Worm (Caenorhabditis elegans): ENCODE data around the gene T23F11.6.

Gene T23F11.6

ce11 chrIII:4649363-4649768, 1.6 kb upstream of the T23F11.6 start:
- TF ChIP-seq ceh-13 (GFP tag; optimal IDR thresholded peaks at IDR 0.05) (no peak), pes-1 (GFP tag; IDR thresholded peaks at IDR 0.05) (no peak), hmg-4 (GFP tag; optimal IDR thresholded peaks at IDR 0.05) (peak; percentile 57), F13C5.2 (tag; optimal IDR thresholded peaks at IDR 0.05) (peak; percentile 63), B0310.2 (tag; optimal IDR thresholded peaks at IDR 0.05) (no peak), flt-1 (GFP tag; IDR thresholded peaks at IDR 0.05) (0 out of 2 replicates have a peak, but pooled peaks have one; percentile 4)

DNA sequence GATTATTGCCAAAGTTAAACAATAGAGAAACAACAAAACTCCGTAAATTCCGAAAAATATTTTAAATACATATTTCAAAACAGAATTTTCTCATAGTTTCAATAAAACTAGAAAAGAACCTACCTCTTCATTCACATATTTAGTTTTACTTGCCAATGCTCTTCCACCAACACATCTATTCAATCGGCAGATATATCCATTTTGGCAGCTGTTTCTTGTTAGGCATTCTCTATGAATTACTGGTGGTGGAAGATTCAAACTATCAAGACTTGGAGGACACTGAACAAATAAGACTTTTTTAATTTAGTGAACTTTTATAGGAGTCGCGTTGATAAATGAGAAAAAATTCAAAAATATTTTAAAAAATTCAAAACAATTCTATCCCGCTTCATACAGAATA, 381 bp downstream of the T23F11.6 start:
- TF ChIP-seq B0310.2 (tag; optimal IDR thresholded peaks at IDR 0.05) (no peak), flt-1 (GFP tag; IDR thresholded peaks at IDR 0.05) (no peak), hnd-1 (tag; optimal IDR thresholded peaks at IDR 0.05) (no peak), hmbx-1 (tag; optimal IDR thresholded peaks at IDR 0.05) (no peak), pes-1 (GFP tag; IDR thresholded peaks at IDR 0.05) (no peak)

- TF ChIP-seq ama-1 (optimal IDR thresholded peaks at IDR 0.05) (no peak), B0310.2 (tag; optimal IDR thresholded peaks at IDR 0.05) (no peak), scrt-1 (GFP tag; IDR thresholded peaks at IDR 0.05) (no peak), hmg-4 (GFP tag; optimal IDR thresholded peaks at IDR 0.05) (no peak), hmbx-1 (tag; optimal IDR thresholded peaks at IDR 0.05) (no peak), tbx-11 (GFP tag; IDR thresholded peaks at IDR 0.05) (no peak)
Measured at ce11 chrIII:4646246-4646645, 1.5 kb downstream of the T23F11.6 start, which contains the start of gene pqn-29. pqn-29 (minus strand) TSS chrIII:4646346.

DNA sequence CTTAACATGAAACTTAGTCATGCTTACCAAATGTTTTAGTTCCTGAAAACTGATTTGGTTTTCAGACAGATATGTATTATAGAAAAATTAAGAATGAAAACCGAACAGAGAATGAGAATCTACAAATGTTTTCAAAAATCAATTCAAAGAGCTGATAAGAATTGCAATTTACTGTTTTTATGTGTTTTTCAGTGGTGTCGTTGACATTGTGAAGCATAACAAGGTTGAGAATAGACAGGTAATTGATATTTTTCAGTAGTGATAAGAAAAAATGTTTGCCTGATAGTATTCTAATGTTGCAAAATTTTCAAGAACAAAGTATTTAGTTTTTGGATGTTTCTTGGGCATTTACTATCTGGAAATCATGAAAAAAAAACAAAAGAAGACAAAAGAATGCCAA, 4.5 kb downstream of the T23F11.6 start, which contains the start of gene pfas-1:
Gene pfas-1, minus strand, starts transcription at position 49 of the 400 bp plus-strand sequence.
- TF ChIP-seq tbx-37 (GFP tag; conservative IDR thresholded peaks at IDR 0.05) (no peak), hmg-4 (GFP tag; optimal IDR thresholded peaks at IDR 0.05) (no peak), ama-1 (optimal IDR thresholded peaks at IDR 0.05) (no peak), ceh-36 (tag; optimal IDR thresholded peaks at IDR 0.05) (no peak), hmbx-1 (tag; optimal IDR thresholded peaks at IDR 0.05) (no peak), sea-1 (GFP tag; conservative IDR thresholded peaks at IDR 0.05) (no peak), aly-1 (tag; optimal IDR thresholded peaks at IDR 0.05) (no peak), scrt-1 (GFP tag; IDR thresholded peaks at IDR 0.05) (no peak), B0310.2 (tag; optimal IDR thresholded peaks at IDR 0.05) (no peak), tbx-11 (GFP tag; IDR thresholded peaks at IDR 0.05) (no peak), ets-7 (tag; optimal IDR thresholded peaks at IDR 0.05) (no peak), hnd-1 (tag; optimal IDR thresholded peaks at IDR 0.05) (no peak), F13C5.2 (tag; optimal IDR thresholded peaks at IDR 0.05) (no peak), flt-1 (GFP tag; IDR thresholded peaks at IDR 0.05) (no peak), tra-4 (tag; optimal IDR thresholded peaks at IDR 0.05) (no peak), ceh-13 (GFP tag; optimal IDR thresholded peaks at IDR 0.05) (no peak), pes-1 (GFP tag; IDR thresholded peaks at IDR 0.05) (no peak)

DNA sequence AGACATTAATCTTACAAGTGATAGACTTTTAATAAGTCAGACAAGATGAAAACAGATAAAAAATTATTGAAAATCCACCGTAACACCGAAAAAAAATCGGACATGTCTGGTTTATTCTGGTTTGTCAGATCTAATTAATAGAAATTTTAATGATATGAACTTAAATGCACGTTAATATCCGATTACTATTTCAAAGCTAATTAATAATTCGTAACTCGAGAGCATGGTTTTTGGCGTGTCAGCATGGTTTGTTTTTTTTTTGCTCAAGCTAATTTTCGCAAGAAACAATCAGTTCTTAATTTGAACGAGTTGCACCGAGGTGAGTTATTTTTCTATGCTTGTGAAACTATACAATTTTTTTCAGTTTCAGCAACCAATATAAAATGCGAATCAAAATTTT, 12.8 kb downstream of the T23F11.6 start, which contains the start of gene clec-153:
Gene clec-153, plus strand, starts transcription at position 301 of the 400 bp plus-strand sequence.
- TF ChIP-seq ceh-36 (tag; optimal IDR thresholded peaks at IDR 0.05) (no peak), aly-1 (tag; optimal IDR thresholded peaks at IDR 0.05) (no peak), B0310.2 (tag; optimal IDR thresholded peaks at IDR 0.05) (no peak), tbx-11 (GFP tag; IDR thresholded peaks at IDR 0.05) (no peak), flt-1 (GFP tag; IDR thresholded peaks at IDR 0.05) (no peak), hmbx-1 (tag; optimal IDR thresholded peaks at IDR 0.05) (no peak), F13C5.2 (tag; optimal IDR thresholded peaks at IDR 0.05) (no peak), tra-4 (tag; optimal IDR thresholded peaks at IDR 0.05) (no peak), pes-1 (GFP tag; IDR thresholded peaks at IDR 0.05) (no peak), hnd-1 (tag; optimal IDR thresholded peaks at IDR 0.05) (no peak), sea-1 (GFP tag; conservative IDR thresholded peaks at IDR 0.05) (no peak), hmg-4 (GFP tag; optimal IDR thresholded peaks at IDR 0.05) (no peak), tbx-37 (GFP tag; conservative IDR thresholded peaks at IDR 0.05) (no peak), ceh-13 (GFP tag; optimal IDR thresholded peaks at IDR 0.05) (no peak), scrt-1 (GFP tag; IDR thresholded peaks at IDR 0.05) (no peak), ama-1 (optimal IDR thresholded peaks at IDR 0.05) (no peak), ets-7 (tag; optimal IDR thresholded peaks at IDR 0.05) (no peak)

DNA sequence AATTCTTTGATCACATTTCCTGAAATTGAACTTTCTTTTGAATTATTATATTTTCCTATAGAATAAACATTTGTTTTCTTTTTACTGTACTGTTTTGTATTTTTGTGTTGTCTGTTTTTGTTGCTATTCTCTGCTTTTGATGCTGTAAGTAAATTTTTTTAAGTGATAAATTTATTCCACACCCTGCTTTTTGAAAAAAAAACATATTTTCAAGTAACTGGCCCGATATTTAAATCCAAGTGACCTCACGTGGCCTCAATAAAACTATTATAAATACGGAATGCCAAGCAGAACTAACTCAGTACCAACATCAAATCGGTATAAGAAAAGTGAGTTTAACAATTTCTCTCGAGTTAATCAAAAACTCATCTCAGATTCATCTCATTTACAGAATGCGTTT, 19.6 kb downstream of the T23F11.6 start, which contains the start of gene clec-151:
Gene clec-151, plus strand, starts transcription at position 301 of the 400 bp plus-strand sequence.
- TF ChIP-seq F13C5.2 (tag; optimal IDR thresholded peaks at IDR 0.05) = no peak
- no peak for TF ChIP-seq sea-1 (GFP tag; conservative IDR thresholded peaks at IDR 0.05)

DNA sequence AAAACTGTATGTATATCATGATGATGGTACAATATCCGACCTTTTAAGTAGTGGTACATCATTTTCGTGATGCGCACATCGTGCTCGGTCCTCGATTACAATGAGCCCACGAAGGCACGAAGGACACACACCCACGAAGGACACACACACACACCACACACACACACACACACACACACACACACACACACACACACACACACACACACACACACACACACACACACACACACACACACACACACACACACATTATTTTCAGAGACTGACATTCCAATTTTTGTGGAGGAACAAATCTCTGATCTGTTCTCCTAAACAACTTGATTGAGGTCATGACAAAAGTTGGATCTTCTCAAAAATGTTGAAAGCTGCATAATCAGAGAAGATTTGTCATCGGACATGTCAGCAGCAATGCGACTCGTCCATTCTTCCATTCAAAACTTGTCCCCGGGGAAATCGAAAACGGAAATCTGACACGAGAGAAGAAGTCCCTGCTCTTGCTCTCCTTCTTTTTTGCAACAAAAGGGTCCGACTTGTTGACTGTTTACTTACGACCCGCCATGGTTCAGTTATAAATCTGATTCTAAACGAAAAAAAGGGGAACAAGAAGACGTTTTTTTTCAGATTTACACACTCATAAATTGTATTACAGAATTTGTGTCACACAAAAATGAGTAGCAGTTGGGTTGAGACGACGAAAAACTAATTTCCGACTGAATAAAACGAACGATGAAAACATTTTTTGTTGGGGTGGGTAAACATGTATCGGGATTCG, 21.4 kb downstream of the T23F11.6 start:
- TF ChIP-seq tbx-37 (GFP tag; conservative IDR thresholded peaks at IDR 0.05) = no peak
- TF ChIP-seq scrt-1 (GFP tag; IDR thresholded peaks at IDR 0.05) = no peak
- TF ChIP-seq sea-1 (GFP tag; conservative IDR thresholded peaks at IDR 0.05) = no peak
- TF ChIP-seq flt-1 (GFP tag; IDR thresholded peaks at IDR 0.05) = no peak
- no peak for TF ChIP-seq ceh-13 (GFP tag; optimal IDR thresholded peaks at IDR 0.05)
- TF ChIP-seq ceh-36 (tag; optimal IDR thresholded peaks at IDR 0.05) = no peak
- TF ChIP-seq pes-1 (GFP tag; IDR thresholded peaks at IDR 0.05) = no peak
- no peak for TF ChIP-seq ama-1 (optimal IDR thresholded peaks at IDR 0.05)
- no peak for TF ChIP-seq aly-1 (tag; optimal IDR thresholded peaks at IDR 0.05)
- TF ChIP-seq hnd-1 (tag; optimal IDR thresholded peaks at IDR 0.05) = no peak
- no peak for TF ChIP-seq tra-4 (tag; optimal IDR thresholded peaks at IDR 0.05)
- no peak for TF ChIP-seq tbx-11 (GFP tag; IDR thresholded peaks at IDR 0.05)
- TF ChIP-seq B0310.2 (tag; optimal IDR thresholded peaks at IDR 0.05) = no peak
- no peak for TF ChIP-seq ets-7 (tag; optimal IDR thresholded peaks at IDR 0.05)

Measured in whole organism, early embryonic.